Fruit fly (Drosophila melanogaster) whole organism, wandering third instar larva: ENCODE results near the gene wapl.

Experiments
- Abd-B ChIP-seq: fragments of >200 bp; optimal IDR thresholded peaks from 2 replicates; lab custom pipeline; 2017; ENCODE audit warnings: missing biosample characterization, missing genetic modification characterization
- CG32264 ChIP-seq: fragments of 200-800 bp; sonication (Bioruptor generic); optimal IDR thresholded peaks from 2 replicates; lab custom pipeline; 2016; ENCODE audit warnings: missing biosample characterization, missing genetic modification characterization
- CG9705 ChIP-seq: fragments of 200-800 bp; sonication (Bioruptor generic); optimal IDR thresholded peaks from 2 replicates; lab custom pipeline; 2018; ENCODE audit warnings: missing biosample characterization, mild to moderate bottlenecking, missing genetic modification characterization
- CrebA ChIP-seq: fragments of 200-800 bp; sonication (Bioruptor generic); optimal IDR thresholded peaks from 2 replicates; lab custom pipeline; 2016; ENCODE audit warnings: missing biosample characterization, mild to moderate bottlenecking, missing genetic modification characterization, borderline replicate concordance
- Dfd ChIP-seq: fragments of >200 bp; optimal IDR thresholded peaks from 2 replicates; lab custom pipeline; 2017; ENCODE audit warnings: missing biosample characterization, missing genetic modification characterization
- Dif ChIP-seq: fragments of 200-275, 200-300 bp; sonication (Bioruptor generic); optimal IDR thresholded peaks from 2 replicates; lab custom pipeline; 2018; ENCODE audit warnings: missing biosample characterization, missing genetic modification characterization; ENCODE audit not compliant: partially characterized antibody
- GATAd ChIP-seq: sonication (Bioruptor generic); optimal IDR thresholded peaks from 2 replicates; lab custom pipeline; 2016; ENCODE audit warnings: missing biosample characterization, missing genetic modification characterization
- HLH106 ChIP-seq: fragments of 200-800 bp; optimal IDR thresholded peaks from 3 replicates; lab custom pipeline; 2019; ENCODE audit warnings: missing biosample characterization, mild to moderate bottlenecking, missing genetic modification characterization, moderate library complexity
- Hnf4 ChIP-seq: fragments of 200-800 bp; sonication (Bioruptor generic); optimal IDR thresholded peaks from 2 replicates; lab custom pipeline; 2016; ENCODE audit warnings: missing biosample characterization, mild to moderate bottlenecking, missing genetic modification characterization
- Hr78 ChIP-seq: fragments of >200 bp; optimal IDR thresholded peaks from 2 replicates; lab custom pipeline; 2017; ENCODE audit warnings: missing biosample characterization, missing genetic modification characterization
- Hr83 ChIP-seq: fragments of 200-300 bp; sonication (Bioruptor generic); optimal IDR thresholded peaks from 2 replicates; lab custom pipeline; 2016; ENCODE audit warnings: missing biosample characterization, mild to moderate bottlenecking, missing genetic modification characterization, moderate library complexity; ENCODE audit not compliant: poor library complexity, severe bottlenecking
- Jra ChIP-seq: sonication (Bioruptor generic); optimal IDR thresholded peaks from 2 replicates; lab custom pipeline; 2016; ENCODE audit warnings: missing biosample characterization, missing genetic modification characterization
- Mio ChIP-seq: sonication (Bioruptor generic); optimal IDR thresholded peaks from 2 replicates; lab custom pipeline; 2016; ENCODE audit warnings: missing biosample characterization, missing genetic modification characterization
- Myc ChIP-seq: fragments of >200 bp; optimal IDR thresholded peaks from 2 replicates; lab custom pipeline; 2017
- N ChIP-seq: fragments of >200 bp; optimal IDR thresholded peaks from 2 replicates; lab custom pipeline; 2018; ENCODE audit warnings: missing biosample characterization, missing external identifiers, missing genetic modification characterization
- OdsH ChIP-seq: fragments of 200-800 bp; sonication (Bioruptor generic); optimal IDR thresholded peaks from 2 replicates; lab custom pipeline; 2016; ENCODE audit warnings: missing biosample characterization, mild to moderate bottlenecking, missing genetic modification characterization
- Rel ChIP-seq, 2 experiments: fragments of 200-800 bp; sonication (Bioruptor generic) in 1 of 2; optimal IDR thresholded peaks; 2 replicates in 1 of 2; 3 replicates in 1 of 2; lab custom pipeline; 2016 to 2019; ENCODE audit warnings: mild to moderate bottlenecking in 2 of 2, missing biosample characterization in 2 of 2, missing genetic modification characterization in 2 of 2, moderate library complexity in 1 of 2
- Sp1 ChIP-seq: fragments of 200-800 bp; sonication (Bioruptor generic); optimal IDR thresholded peaks from 3 replicates; lab custom pipeline; 2019; ENCODE audit warnings: missing biosample characterization, mild to moderate bottlenecking, missing genetic modification characterization, moderate library complexity
- Vsx2 ChIP-seq: fragments of 200-300, 225-300 bp; sonication (Bioruptor generic); optimal IDR thresholded peaks from 2 replicates; lab custom pipeline; 2018; ENCODE audit warnings: missing biosample characterization, missing genetic modification characterization; ENCODE audit not compliant: partially characterized antibody
- br ChIP-seq: fragments of 200-800 bp; sonication (Bioruptor generic); optimal IDR thresholded peaks from 2 replicates; lab custom pipeline; 2016; ENCODE audit warnings: missing biosample characterization, missing genetic modification characterization
- brk ChIP-seq: fragments of 200-800 bp; sonication (Bioruptor generic); optimal IDR thresholded peaks from 2 replicates; lab custom pipeline; 2016; ENCODE audit warnings: missing biosample characterization, mild to moderate bottlenecking, missing genetic modification characterization
- dl ChIP-seq, 2 experiments: fragments of 175-275, 200-275 bp in 1 of 2; fragments of 200-275 bp in 1 of 2; sonication (Bioruptor generic); optimal IDR thresholded peaks; lab custom pipeline; 2018; ENCODE audit warnings: mild to moderate bottlenecking in 2 of 2, missing biosample characterization in 2 of 2, missing genetic modification characterization in 2 of 2, moderate library complexity in 2 of 2; ENCODE audit not compliant: partially characterized antibody in 2 of 2, insufficient read depth in 1 of 2
- dmrt93B ChIP-seq: fragments of 200-800 bp; sonication (Bioruptor generic); optimal IDR thresholded peaks from 2 replicates; lab custom pipeline; 2018; ENCODE audit warnings: missing biosample characterization, mild to moderate bottlenecking, missing genetic modification characterization
- dsf ChIP-seq: sonication (Bioruptor generic); optimal IDR thresholded peaks from 2 replicates; lab custom pipeline; 2016; ENCODE audit warnings: missing biosample characterization, missing genetic modification characterization, borderline replicate concordance
- ey ChIP-seq: fragments of 200-800 bp; sonication (Bioruptor generic); optimal IDR thresholded peaks from 2 replicates; lab custom pipeline; 2016; ENCODE audit warnings: missing biosample characterization, missing genetic modification characterization
- foxo ChIP-seq, 2 experiments: fragments of 200-800 bp; sonication (Bioruptor generic); optimal IDR thresholded peaks; 2 replicates in 1 of 2; 3 replicates in 1 of 2; lab custom pipeline; 2016 to 2017; ENCODE audit warnings: missing biosample characterization in 2 of 2, missing genetic modification characterization in 2 of 2
- fru ChIP-seq: fragments of 200-800 bp; sonication (Bioruptor generic); optimal IDR thresholded peaks from 3 replicates; lab custom pipeline; 2016; ENCODE audit warnings: missing biosample characterization, mild to moderate bottlenecking, missing genetic modification characterization
- h ChIP-seq: fragments of 200-800 bp; sonication (Bioruptor generic); optimal IDR thresholded peaks from 3 replicates; lab custom pipeline; 2016; ENCODE audit warnings: missing biosample characterization, mild to moderate bottlenecking, missing genetic modification characterization
- jim ChIP-seq: fragments of 175-275, 200-325 bp; sonication (Bioruptor generic); optimal IDR thresholded peaks from 2 replicates; lab custom pipeline; 2016; ENCODE audit warnings: missing biosample characterization, mild to moderate bottlenecking, missing genetic modification characterization
- lola ChIP-seq: fragments of >200 bp; optimal IDR thresholded peaks from 2 replicates; lab custom pipeline; 2017; ENCODE audit warnings: missing biosample characterization, missing genetic modification characterization
- pan ChIP-seq: fragments of >200 bp; optimal IDR thresholded peaks from 2 replicates; lab custom pipeline; 2017
- psq ChIP-seq: fragments of 200-800 bp; sonication (Bioruptor generic); optimal IDR thresholded peaks from 3 replicates; lab custom pipeline; 2017; ENCODE audit warnings: missing biosample characterization, mild to moderate bottlenecking, missing genetic modification characterization, moderate library complexity
- rgr ChIP-seq: fragments of 200-800 bp; sonication (Bioruptor generic); optimal IDR thresholded peaks from 3 replicates; lab custom pipeline; 2016; ENCODE audit warnings: missing biosample characterization, mild to moderate bottlenecking, missing genetic modification characterization
- sage ChIP-seq: fragments of 200-800 bp; sonication (Bioruptor generic); optimal IDR thresholded peaks from 2 replicates; lab custom pipeline; 2016; ENCODE audit warnings: missing biosample characterization, mild to moderate bottlenecking, missing genetic modification characterization
- sv ChIP-seq: fragments of 200-800 bp; sonication (Bioruptor generic); optimal IDR thresholded peaks from 3 replicates; lab custom pipeline; 2016; ENCODE audit warnings: missing biosample characterization, missing genetic modification characterization
- tai ChIP-seq: sonication (Bioruptor generic); optimal IDR thresholded peaks from 2 replicates; lab custom pipeline; 2016; ENCODE audit warnings: missing biosample characterization, missing genetic modification characterization
- usp ChIP-seq: fragments of >200 bp; optimal IDR thresholded peaks from 2 replicates; lab custom pipeline; 2017; ENCODE audit warnings: missing biosample characterization, missing genetic modification characterization
- woc ChIP-seq: sonication (Bioruptor generic); optimal IDR thresholded peaks from 2 replicates; lab custom pipeline; 2016; ENCODE audit warnings: missing biosample characterization, mild to moderate bottlenecking, missing genetic modification characterization

The wapl gene

dm6 chrX:2125527-2126088 lies 33.2 kb downstream of the wapl start:
- TF ChIP-seq Rel (GFP tag; optimal IDR thresholded peaks at IDR 0.05; lab: Kevin White, UChicago) (no peak), Rel (tag; optimal IDR thresholded peaks at IDR 0.05; lab: Kevin White, UChicago) (peak; percentile 10), dsf (no peak), ey (GFP tag; lab: Kevin White, UChicago) (no peak), Vsx2 (no peak), foxo (GFP tag; optimal IDR thresholded peaks at IDR 0.05; lab: Kevin White, UChicago) (peak in 1 of 2 experiments; percentile 4), br (no peak), N (GFP tag; lab: Kevin White, UChicago) (no peak), sv (no peak)

DNA sequence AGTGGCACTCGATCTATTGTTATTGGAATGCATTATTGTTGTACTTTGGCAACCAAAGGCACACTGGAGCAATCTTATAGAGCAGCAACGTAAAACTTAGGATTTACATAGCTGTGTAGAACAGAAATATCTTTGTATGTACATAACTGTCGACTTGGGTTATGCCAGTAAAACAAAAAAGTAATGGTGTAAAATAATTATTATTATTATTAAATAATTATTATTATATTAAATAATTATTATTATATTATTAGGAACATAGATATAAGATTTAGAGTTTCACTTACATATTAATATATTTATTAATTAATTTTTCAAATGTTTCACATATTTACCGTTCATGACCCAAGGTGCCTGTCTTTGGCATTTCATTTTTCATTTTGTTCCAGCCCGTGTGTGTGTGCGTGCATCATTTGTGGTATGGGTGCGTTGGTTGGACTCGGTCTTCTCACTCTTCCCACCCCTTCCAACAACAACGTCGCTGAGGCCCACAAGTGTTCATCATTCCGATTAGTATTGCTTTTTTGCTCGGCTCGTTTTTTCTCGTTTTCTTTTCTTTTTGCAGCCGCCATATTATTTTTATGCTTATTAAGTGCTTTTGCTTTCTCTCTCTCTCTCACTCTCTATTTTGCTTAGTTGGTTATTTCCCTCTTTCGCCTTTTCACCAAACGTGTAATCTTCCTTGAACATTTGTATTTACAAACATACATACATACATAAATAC lies 34.7 kb downstream of the wapl start:
- peak; percentile 47 for TF ChIP-seq Dif (GFP tag; lab: Kevin White, UChicago)
- TF ChIP-seq dl (GFP tag; optimal IDR thresholded peaks at IDR 0.05; lab: Kevin White, UChicago; ENCODE audit: insufficient read depth in 1 of 2, partially characterized antibody in 2 of 2) = peak in 1 of 2 experiments; percentile 19
- peak; percentile 80 for TF ChIP-seq OdsH (GFP tag; lab: Kevin White, UChicago)
- TF ChIP-seq psq (GFP tag; lab: Kevin White, UChicago) = peak; percentile 97
- peak; percentile 82 for TF ChIP-seq fru (GFP tag; lab: Kevin White, UChicago)
- peak; percentile 65 to 91 for TF ChIP-seq foxo (GFP tag; optimal IDR thresholded peaks at IDR 0.05; lab: Kevin White, UChicago)
- TF ChIP-seq GATAd = peak; percentile 0
- TF ChIP-seq pan = no peak
- TF ChIP-seq N (GFP tag; lab: Kevin White, UChicago) = no peak
- peak; percentile 60 for TF ChIP-seq Rel (GFP tag; optimal IDR thresholded peaks at IDR 0.05; lab: Kevin White, UChicago)
- TF ChIP-seq Rel (tag; optimal IDR thresholded peaks at IDR 0.05; lab: Kevin White, UChicago) = peak; percentile 64
- TF ChIP-seq Hnf4 (GFP tag; lab: Kevin White, UChicago) = no peak
- TF ChIP-seq CG9705 (GFP tag; lab: Kevin White, UChicago) = peak; percentile 85
- TF ChIP-seq h (GFP tag; lab: Kevin White, UChicago) = peak; percentile 66
- TF ChIP-seq CrebA (GFP tag; lab: Kevin White, UChicago) = peak; percentile 85
- TF ChIP-seq rgr (GFP tag; lab: Kevin White, UChicago) = peak; percentile 84
- TF ChIP-seq dsf = no peak
- peak; percentile 93 for TF ChIP-seq dmrt93B
- TF ChIP-seq tai (GFP tag; lab: Kevin White, UChicago) = no peak
- peak; percentile 99 for TF ChIP-seq jim (GFP tag; lab: Kevin White, UChicago)
- no peak for TF ChIP-seq Abd-B (GFP tag; lab: Kevin White, UChicago)
- peak; percentile 69 for TF ChIP-seq sage
- TF ChIP-seq CG32264 = peak; percentile 38
- no peak for TF ChIP-seq Mio
- TF ChIP-seq ey (GFP tag; lab: Kevin White, UChicago) = peak; percentile 79
- no peak for TF ChIP-seq Hr78 (GFP tag; lab: Kevin White, UChicago)
- peak; percentile 97 for TF ChIP-seq HLH106
- no peak for TF ChIP-seq Vsx2
- TF ChIP-seq Myc = no peak
- TF ChIP-seq Hr83 (GFP tag; lab: Kevin White, UChicago) = peak; percentile 28
- TF ChIP-seq Dfd = peak; percentile 60
- TF ChIP-seq brk (GFP tag; lab: Kevin White, UChicago) = no peak
- TF ChIP-seq lola (GFP tag; lab: Kevin White, UChicago) = no peak
- no peak for TF ChIP-seq usp
- TF ChIP-seq Jra (GFP tag; lab: Kevin White, UChicago) = no peak
- TF ChIP-seq Sp1 (GFP tag; lab: Kevin White, UChicago) = peak; percentile 96
- TF ChIP-seq sv = peak; percentile 90
- no peak for TF ChIP-seq woc
- peak; percentile 10 for TF ChIP-seq br
- TF ChIP-seq, all 38 proteins: peak for 23
